Worm (Caenorhabditis elegans) whole organism, young adult: ENCODE data around the gene frpr-19.
A peak's percentile ranks its signal among the peaks of the same experiment; 100 is the strongest.

Experiments used
- B0336.3 ChIP-seq: fragments of 200-800 bp; sonication (Bioruptor generic); IDR thresholded peaks from 2 replicates; pipeline ENCODE4 v1.3.6; 2022; ENCODE audit warnings: missing genetic modification characterization, missing compliant biosample characterization
- C06A6.2 ChIP-seq: fragments of 200-800 bp; sonication (Bioruptor generic); conservative IDR thresholded peaks from 2 replicates; pipeline ENCODE4 v1.3.6; 2022; ENCODE audit warnings: missing genetic modification characterization, missing compliant biosample characterization
- C17E4.6 ChIP-seq: fragments of 200-800 bp; sonication (Bioruptor generic); IDR thresholded peaks from 2 replicates; pipeline ENCODE4 v1.3.6; 2022; ENCODE audit warnings: missing genetic modification reagents, missing genetic modification characterization, missing compliant biosample characterization
- F22D6.2 ChIP-seq: sonication (generic microtip); optimal IDR thresholded peaks from 2 replicates; lab custom pipeline; 2016; ENCODE audit warnings: mild to moderate bottlenecking, missing genetic modification characterization, missing compliant biosample characterization
- F23B12.7 ChIP-seq: sonication (generic microtip); optimal IDR thresholded peaks from 2 replicates; lab custom pipeline; 2017; ENCODE audit warnings: missing genetic modification characterization, mild to moderate bottlenecking, missing compliant biosample characterization, antibody characterized with exemption, moderate library complexity; ENCODE audit not compliant: insufficient read depth
- F33H1.4 ChIP-seq: fragments of 200-800 bp; sonication (Bioruptor generic); IDR thresholded peaks from 2 replicates; pipeline ENCODE4 v1.3.6; 2022; ENCODE audit warnings: missing genetic modification reagents, missing genetic modification characterization, missing compliant biosample characterization
- F39B2.1 ChIP-seq: fragments of 200-800 bp; sonication (Bioruptor generic); IDR thresholded peaks from 2 replicates; pipeline ENCODE4 v1.3.6; 2022; ENCODE audit warnings: missing genetic modification reagents, missing genetic modification characterization, missing compliant biosample characterization
- F49E8.2 ChIP-seq: sonication (generic microtip); optimal IDR thresholded peaks from 3 replicates; lab custom pipeline; 2017; ENCODE audit warnings: missing genetic modification characterization, mild to moderate bottlenecking, missing compliant biosample characterization, antibody characterized with exemption, moderate library complexity; ENCODE audit not compliant: insufficient read depth
- F52B5.7 ChIP-seq: sonication (generic microtip); optimal IDR thresholded peaks from 2 replicates; lab custom pipeline; 2016; ENCODE audit warnings: mild to moderate bottlenecking, missing genetic modification characterization, missing compliant biosample characterization
- F57A8.1 ChIP-seq: fragments of 200-800 bp; sonication (Bioruptor generic); optimal IDR thresholded peaks from 2 replicates; lab custom pipeline; 2018; ENCODE audit warnings: mild to moderate bottlenecking, missing genetic modification characterization, moderate library complexity, missing compliant biosample characterization
- K11D2.4 ChIP-seq: fragments of 200-800 bp; sonication (Bioruptor generic); IDR thresholded peaks from 2 replicates; pipeline ENCODE4 v1.3.6; 2022; ENCODE audit warnings: missing genetic modification reagents, missing genetic modification characterization, missing compliant biosample characterization
- T26A5.8 ChIP-seq: sonication (generic microtip); optimal IDR thresholded peaks from 2 replicates; lab custom pipeline; 2016; ENCODE audit warnings: missing genetic modification characterization, missing compliant biosample characterization
- Y67H2A.10 ChIP-seq: fragments of 200-800 bp; sonication (Bioruptor generic); conservative IDR thresholded peaks from 2 replicates; pipeline ENCODE4 v1.3.6; 2022; ENCODE audit warnings: missing genetic modification reagents, missing genetic modification characterization, missing compliant biosample characterization
- Y79H2A.3 ChIP-seq: fragments of 200-800 bp; sonication (Bioruptor generic); conservative IDR thresholded peaks from 2 replicates; pipeline ENCODE4 v1.3.6; 2022; ENCODE audit warnings: missing genetic modification reagents, missing genetic modification characterization, missing compliant biosample characterization
- ama-1 ChIP-seq, 3 experiments: fragments of 150-350 bp in 1 of 3; sonication (generic microtip) in 2 of 3; optimal IDR thresholded peaks; 2 replicates each; lab custom pipeline; 2014 to 2018; ENCODE audit warnings: missing biosample characterization in 2 of 3, missing genetic modification characterization in 2 of 3, missing genetic modification reagents in 2 of 3
- atf-7 ChIP-seq: sonication (generic microtip); optimal IDR thresholded peaks from 2 replicates; lab custom pipeline; 2017; ENCODE audit warnings: mild to moderate bottlenecking, missing genetic modification characterization, missing compliant biosample characterization
- attf-6 ChIP-seq: fragments of 200-800 bp; sonication (Bioruptor generic); IDR thresholded peaks from 2 replicates; pipeline ENCODE4 v1.3.6; 2022; ENCODE audit warnings: missing genetic modification reagents, missing genetic modification characterization, missing compliant biosample characterization
- bed-1 ChIP-seq: fragments of 200-800 bp; sonication (Bioruptor generic); IDR thresholded peaks from 2 replicates; pipeline ENCODE4 v1.3.6; 2022; ENCODE audit warnings: missing genetic modification reagents, missing genetic modification characterization, missing compliant biosample characterization
- ceh-27 ChIP-seq: fragments of 200-800 bp; sonication (Bioruptor generic); optimal IDR thresholded peaks from 2 replicates; lab custom pipeline; 2018; ENCODE audit warnings: mild to moderate bottlenecking, missing genetic modification characterization, moderate library complexity, missing compliant biosample characterization
- ceh-58 ChIP-seq: fragments of 200-800 bp; sonication (Bioruptor generic); IDR thresholded peaks from 2 replicates; pipeline ENCODE4 v1.3.6; 2022; ENCODE audit warnings: missing genetic modification characterization, missing compliant biosample characterization
- dpff-1 ChIP-seq: sonication (generic microtip); optimal IDR thresholded peaks from 2 replicates; lab custom pipeline; 2017; ENCODE audit warnings: mild to moderate bottlenecking, missing genetic modification characterization, missing compliant biosample characterization
- dpl-1 ChIP-seq: fragments of 150-350 bp; optimal IDR thresholded peaks from 2 replicates; lab custom pipeline; 2014; ENCODE audit warnings: missing biosample characterization, missing genetic modification reagents, missing genetic modification characterization
- efl-1 ChIP-seq: fragments of 150-350 bp; optimal IDR thresholded peaks from 2 replicates; lab custom pipeline; 2014; ENCODE audit warnings: missing biosample characterization, missing genetic modification reagents, missing genetic modification characterization
- egl-18 ChIP-seq: fragments of 200-800 bp; sonication (Bioruptor generic); IDR thresholded peaks from 2 replicates; pipeline ENCODE4 v1.3.6; 2022; ENCODE audit warnings: missing genetic modification reagents, missing genetic modification characterization, missing compliant biosample characterization
- egl-44 ChIP-seq: fragments of 200-800 bp; sonication (Bioruptor generic); IDR thresholded peaks from 2 replicates; pipeline ENCODE4 v1.3.6; 2022; ENCODE audit warnings: missing genetic modification reagents, missing genetic modification characterization, missing compliant biosample characterization
- him-1 ChIP-seq: sonication (generic microtip); optimal IDR thresholded peaks from 2 replicates; lab custom pipeline; 2016; ENCODE audit warnings: missing genotype, missing genetic modification reagents, missing genetic modification characterization, missing compliant biosample characterization
- hmg-1.2 ChIP-seq: fragments of 200-800 bp; sonication (Bioruptor generic); IDR thresholded peaks from 2 replicates; pipeline ENCODE4 v1.3.6; 2022; ENCODE audit warnings: missing genetic modification reagents, missing genetic modification characterization, missing compliant biosample characterization
- hrde-1 ChIP-seq: sonication (generic microtip); optimal IDR thresholded peaks from 2 replicates; lab custom pipeline; 2016; ENCODE audit warnings: missing genetic modification characterization, mild to moderate bottlenecking, missing compliant biosample characterization, moderate library complexity, missing genotype, missing genetic modification reagents, borderline replicate concordance
- let-607 ChIP-seq, 2 experiments: fragments of 200-800 bp in 1 of 2; sonication (Bioruptor generic) in 1 of 2; sonication (generic microtip) in 1 of 2; optimal IDR thresholded peaks; 2 replicates each; lab custom pipeline; 2016 to 2018; ENCODE audit warnings: mild to moderate bottlenecking in 2 of 2, missing compliant biosample characterization in 2 of 2, missing genetic modification characterization in 2 of 2, moderate library complexity in 2 of 2, missing genotype in 1 of 2
- lin-26 ChIP-seq: fragments of 200-800 bp; sonication (Bioruptor generic); IDR thresholded peaks from 2 replicates; pipeline ENCODE4 v1.3.6; 2022; ENCODE audit warnings: missing genetic modification reagents, missing genetic modification characterization, missing compliant biosample characterization
- lin-54 ChIP-seq: fragments of 200-800 bp; sonication (Bioruptor generic); optimal IDR thresholded peaks from 2 replicates; lab custom pipeline; 2018; ENCODE audit warnings: mild to moderate bottlenecking, missing genetic modification characterization, missing compliant biosample characterization
- lsl-1 ChIP-seq: fragments of 200-800 bp; sonication (Bioruptor generic); optimal IDR thresholded peaks from 2 replicates; lab custom pipeline; 2018; ENCODE audit warnings: mild to moderate bottlenecking, missing genetic modification characterization, moderate library complexity, missing compliant biosample characterization
- madf-6 ChIP-seq: fragments of 200-800 bp; sonication (Bioruptor generic); IDR thresholded peaks from 2 replicates; pipeline ENCODE4 v1.3.6; 2022; ENCODE audit warnings: missing genetic modification reagents, missing genetic modification characterization, missing compliant biosample characterization
- mel-28 ChIP-seq: sonication (generic microtip); optimal IDR thresholded peaks from 2 replicates; lab custom pipeline; 2016; ENCODE audit warnings: borderline replicate concordance, mild to moderate bottlenecking, missing genetic modification characterization, missing compliant biosample characterization
- mes-4 ChIP-seq: sonication (generic microtip); optimal IDR thresholded peaks from 2 replicates; lab custom pipeline; 2016; ENCODE audit warnings: missing genotype, missing genetic modification characterization, missing compliant biosample characterization
- nfya-1 ChIP-seq: sonication (generic microtip); optimal IDR thresholded peaks from 2 replicates; lab custom pipeline; 2017; ENCODE audit warnings: antibody characterized with exemption, missing compliant biosample characterization, missing genetic modification characterization, borderline replicate concordance; ENCODE audit not compliant: insufficient read depth
- nhr-179 ChIP-seq: sonication (generic microtip); optimal IDR thresholded peaks from 2 replicates; lab custom pipeline; 2016; ENCODE audit warnings: mild to moderate bottlenecking, missing genetic modification characterization, missing compliant biosample characterization
- rcor-1 ChIP-seq: fragments of 200-800 bp; sonication (Bioruptor generic); IDR thresholded peaks from 2 replicates; pipeline ENCODE4 v1.3.6; 2022; ENCODE audit warnings: missing genetic modification reagents, missing genetic modification characterization, missing compliant biosample characterization
- repo-1 ChIP-seq: sonication (generic microtip); optimal IDR thresholded peaks from 2 replicates; lab custom pipeline; 2017; ENCODE audit warnings: mild to moderate bottlenecking, missing genetic modification characterization, missing compliant biosample characterization
- sea-2 ChIP-seq: fragments of 200-800 bp; sonication (Bioruptor generic); IDR thresholded peaks from 2 replicates; pipeline ENCODE4 v1.3.6; 2022; ENCODE audit warnings: missing genetic modification characterization, missing compliant biosample characterization
- snpc-1.1 ChIP-seq: sonication (generic microtip); optimal IDR thresholded peaks from 2 replicates; lab custom pipeline; 2017; ENCODE audit warnings: missing genetic modification characterization, mild to moderate bottlenecking, missing compliant biosample characterization, antibody characterized with exemption, moderate library complexity, missing genotype, missing genetic modification reagents; ENCODE audit not compliant: insufficient read depth
- snpc-3.4 ChIP-seq: sonication (generic microtip); optimal IDR thresholded peaks from 2 replicates; lab custom pipeline; 2017; ENCODE audit warnings: missing genetic modification characterization, mild to moderate bottlenecking, missing compliant biosample characterization, antibody characterized with exemption, moderate library complexity, missing genotype, missing genetic modification reagents
- tlf-1 ChIP-seq: fragments of 200-800 bp; sonication (Bioruptor generic); optimal IDR thresholded peaks from 2 replicates; lab custom pipeline; 2018; ENCODE audit warnings: mild to moderate bottlenecking, missing genetic modification characterization, missing compliant biosample characterization
- unc-130 ChIP-seq: sonication (generic microtip); optimal IDR thresholded peaks from 2 replicates; lab custom pipeline; 2016; ENCODE audit warnings: missing genetic modification reagents, missing genetic modification characterization, missing compliant biosample characterization
- ztf-22 ChIP-seq: fragments of 200-800 bp; sonication (Bioruptor generic); optimal IDR thresholded peaks from 2 replicates; lab custom pipeline; 2018; ENCODE audit warnings: mild to moderate bottlenecking, missing genetic modification characterization, moderate library complexity, missing compliant biosample characterization
- ztf-25 ChIP-seq: fragments of 200-800 bp; sonication (Bioruptor generic); IDR thresholded peaks from 2 replicates; pipeline ENCODE4 v1.3.6; 2022; ENCODE audit warnings: missing genetic modification reagents, missing genetic modification characterization, missing compliant biosample characterization
- ztf-3 ChIP-seq: fragments of 200-800 bp; sonication (Bioruptor generic); optimal IDR thresholded peaks from 2 replicates; lab custom pipeline; 2018; ENCODE audit warnings: mild to moderate bottlenecking, missing genetic modification characterization, missing compliant biosample characterization

Gene frpr-19

DNA sequence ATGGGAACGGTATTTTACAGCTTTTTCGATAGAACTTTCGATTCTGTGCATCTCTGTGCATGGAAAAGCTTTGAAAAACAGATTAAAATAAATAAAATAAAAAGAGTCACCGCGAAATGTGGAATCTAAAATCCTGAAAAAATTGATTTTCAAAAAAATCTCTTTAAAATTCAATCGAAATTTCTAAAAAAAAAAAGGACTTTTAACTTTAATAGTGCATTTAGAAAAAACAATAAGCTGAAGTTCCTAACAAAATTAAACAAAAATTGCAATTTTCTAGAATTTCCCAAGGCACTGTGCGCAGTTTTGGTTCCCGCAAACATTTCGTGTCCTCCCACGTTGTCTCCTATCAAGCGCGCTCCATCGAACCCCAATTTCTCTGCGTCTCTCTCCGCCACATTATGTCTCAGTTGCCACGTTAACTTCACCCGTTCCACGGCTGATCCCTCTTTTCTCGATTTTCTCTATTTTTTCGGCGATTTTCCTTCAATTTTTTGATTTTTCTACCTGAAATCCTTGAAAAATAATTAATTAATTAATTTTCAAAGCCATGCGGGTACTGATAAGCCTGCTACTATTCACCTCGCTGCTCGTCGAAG is 35.9 kb downstream of the frpr-19 start, which contains the start of the genes Y41D4A.6 and Y41D4A.4:
Gene Y41D4A.6, minus strand, starts transcription at position 51 of the 599 bp plus-strand sequence.
Gene Y41D4A.4, plus strand, starts transcription at position 549 of the 599 bp plus-strand sequence.
- TF ChIP-seq mel-28 (tag; lab: Kevin White, UChicago) (peak; percentile 64), unc-130 (GFP tag; lab: Kevin White, UChicago) (peak; percentile 94), T26A5.8 (no peak), lsl-1 (GFP tag; lab: Kevin White, UChicago) (peak; percentile 70), let-607 (tag; optimal IDR thresholded peaks at IDR 0.05; lab: Kevin White, UChicago) (peak; percentile 39 to 83), F22D6.2 (tag; lab: Kevin White, UChicago) (no peak), efl-1 (peak; percentile 5), lin-54 (GFP tag; lab: Kevin White, UChicago) (peak; percentile 79), egl-44 (GFP tag; lab: Robert Waterston, UW) (no peak), F39B2.1 (no peak), F52B5.7 (tag; lab: Kevin White, UChicago) (no peak), ztf-22 (GFP tag; lab: Kevin White, UChicago) (no peak), dpff-1 (no peak), hmg-1.2 (peak; percentile 99), lin-26 (GFP tag; lab: Robert Waterston, UW) (no peak), tlf-1 (GFP tag; lab: Kevin White, UChicago) (peak; percentile 37), B0336.3 (peak; percentile 51; the same call in 1 of the 2 replicates), hrde-1 (no peak), bed-1 (GFP tag; lab: Robert Waterston, UW) (no peak), K11D2.4 (GFP tag; lab: Robert Waterston, UW) (0 out of 2 replicates have a peak, but pooled peaks have one; percentile 26), mes-4 (tag; lab: Kevin White, UChicago) (no peak), ztf-3 (GFP tag; lab: Kevin White, UChicago) (no peak), ama-1 (optimal IDR thresholded peaks at IDR 0.05; lab: Kevin White, UChicago) (no peak), ama-1 (GFP tag; optimal IDR thresholded peaks at IDR 0.05; lab: Kevin White, UChicago) (no peak), ztf-25 (GFP tag; lab: Robert Waterston, UW) (peak; percentile 38; the same call in 1 of the 2 replicates), snpc-3.4 (peak; percentile 67), F57A8.1 (GFP tag; lab: Kevin White, UChicago) (no peak), nhr-179 (tag; lab: Kevin White, UChicago) (no peak), ceh-27 (GFP tag; lab: Kevin White, UChicago) (peak; percentile 81), atf-7 (tag; lab: Kevin White, UChicago) (no peak), nfya-1 (tag; lab: Kevin White, UChicago) (no peak), him-1 (tag; lab: Kevin White, UChicago) (no peak), Y67H2A.10 (GFP tag; lab: Robert Waterston, UW) (no peak), attf-6 (GFP tag; lab: Robert Waterston, UW) (no peak; the same call in 1 of the 2 replicates), F23B12.7 (tag; lab: Kevin White, UChicago) (peak; percentile 64), ceh-58 (GFP tag; lab: Robert Waterston, UW) (no peak), dpl-1 (no peak), rcor-1 (peak; percentile 76), C06A6.2 (GFP tag; lab: Robert Waterston, UW) (no peak), F49E8.2 (tag; lab: Kevin White, UChicago) (peak; percentile 87), sea-2 (GFP tag; lab: Robert Waterston, UW) (no peak), F33H1.4 (GFP tag; lab: Robert Waterston, UW) (peak; percentile 68), madf-6 (GFP tag; lab: Robert Waterston, UW) (peak; percentile 53), snpc-1.1 (no peak), egl-18 (GFP tag; lab: Robert Waterston, UW) (no peak), C17E4.6 (GFP tag; lab: Robert Waterston, UW) (0 out of 2 replicates have a peak, but pooled peaks have one; percentile 52), repo-1 (no peak), Y79H2A.3 (GFP tag; lab: Robert Waterston, UW) (0 out of 2 replicates have a peak, but pooled peaks have one; percentile 41)
